Fruit fly (Drosophila melanogaster) whole organism, prepupa: ENCODE data around the gene Trm7-32.

Experiments
- Blimp-1 ChIP-seq: fragments of 200-800 bp; sonication (Bioruptor generic); optimal IDR thresholded peaks from 3 replicates; lab custom pipeline; 2017; ENCODE audit warnings: missing biosample characterization, missing genetic modification characterization, mild to moderate bottlenecking, moderate library complexity, missing genetic modification reagents
- CG10631 ChIP-seq: fragments of 200-800 bp; sonication (Bioruptor generic); optimal IDR thresholded peaks from 2 replicates; lab custom pipeline; 2016; ENCODE audit warnings: missing biosample characterization, missing genetic modification characterization
- CG10669 ChIP-seq: fragments of 200-800 bp; sonication (Bioruptor generic); optimal IDR thresholded peaks from 3 replicates; lab custom pipeline; 2018; ENCODE audit warnings: missing biosample characterization, mild to moderate bottlenecking, missing genetic modification characterization, moderate library complexity
- CG11294 ChIP-seq: fragments of 200-800 bp; sonication (Bioruptor generic); IDR thresholded peaks from 2 replicates; pipeline ENCODE4 v1.3.6; 2022; ENCODE audit warnings: missing biosample characterization, missing genetic modification characterization
- CG15336 ChIP-seq: fragments of 200-800 bp; sonication (Bioruptor generic); IDR thresholded peaks from 2 replicates; pipeline ENCODE4 v1.3.6; 2022; ENCODE audit warnings: missing biosample characterization, missing genetic modification characterization
- CG1621 ChIP-seq: fragments of 200-800 bp; sonication (Bioruptor generic); optimal IDR thresholded peaks from 3 replicates; lab custom pipeline; 2018; ENCODE audit warnings: missing biosample characterization, mild to moderate bottlenecking, missing genetic modification characterization
- CG16779 ChIP-seq: fragments of 200-800 bp; sonication (Bioruptor generic); optimal IDR thresholded peaks from 3 replicates; lab custom pipeline; 2017; ENCODE audit warnings: missing biosample characterization, mild to moderate bottlenecking, missing genetic modification characterization
- CG3032 ChIP-seq: fragments of 200-800 bp; optimal IDR thresholded peaks from 2 replicates; lab custom pipeline; 2019; ENCODE audit warnings: missing biosample characterization, mild to moderate bottlenecking, missing genetic modification characterization, moderate library complexity
- CG31627 ChIP-seq: fragments of 200-800 bp; sonication (Bioruptor generic); optimal IDR thresholded peaks from 3 replicates; lab custom pipeline; 2016; ENCODE audit warnings: missing biosample characterization, missing genetic modification characterization
- CG32006 ChIP-seq: fragments of 200-800 bp; sonication (Bioruptor generic); optimal IDR thresholded peaks from 3 replicates; lab custom pipeline; 2017; ENCODE audit warnings: missing biosample characterization, mild to moderate bottlenecking, missing genetic modification characterization
- CG3919 ChIP-seq: fragments of 200-800 bp; sonication (Bioruptor generic); optimal IDR thresholded peaks from 3 replicates; lab custom pipeline; 2016; ENCODE audit warnings: missing biosample characterization, missing genetic modification characterization
- CG6163 ChIP-seq: fragments of 200-800 bp; sonication (Bioruptor generic); IDR thresholded peaks from 3 replicates; pipeline ENCODE4 v1.3.6; 2022; ENCODE audit warnings: missing biosample characterization, missing genetic modification characterization
- CG6792 ChIP-seq: fragments of 200-800 bp; sonication (Bioruptor generic); optimal IDR thresholded peaks from 3 replicates; lab custom pipeline; 2016; ENCODE audit warnings: missing biosample characterization, missing genetic modification characterization
- CG6808 ChIP-seq: fragments of 200-800 bp; sonication (Bioruptor generic); optimal IDR thresholded peaks from 3 replicates; lab custom pipeline; 2017; ENCODE audit warnings: missing biosample characterization, missing genetic modification characterization, mild to moderate bottlenecking, moderate library complexity, missing genetic modification reagents
- CG8319 ChIP-seq: fragments of 200-800 bp; sonication (Bioruptor generic); optimal IDR thresholded peaks from 3 replicates; lab custom pipeline; 2016; ENCODE audit warnings: missing biosample characterization, missing genetic modification characterization
- CG8632 ChIP-seq: fragments of 200-800 bp; sonication (Bioruptor generic); optimal IDR thresholded peaks from 3 replicates; lab custom pipeline; 2016; ENCODE audit warnings: missing biosample characterization, missing genetic modification characterization
- CG9139 ChIP-seq: fragments of 200-800 bp; sonication (Bioruptor generic); optimal IDR thresholded peaks from 3 replicates; lab custom pipeline; 2017; ENCODE audit warnings: missing biosample characterization, mild to moderate bottlenecking, missing genetic modification characterization
- Ets96B ChIP-seq: fragments of 200-800 bp; optimal IDR thresholded peaks from 2 replicates; lab custom pipeline; 2019; ENCODE audit warnings: missing biosample characterization, mild to moderate bottlenecking, missing genetic modification characterization, moderate library complexity
- Gug ChIP-seq: fragments of 200-800 bp; sonication (Bioruptor generic); IDR thresholded peaks from 2 replicates; pipeline ENCODE4 v1.3.6; 2022; ENCODE audit warnings: missing biosample characterization, missing genetic modification characterization
- Hr39 ChIP-seq: fragments of 200-800 bp; sonication (Bioruptor generic); optimal IDR thresholded peaks from 2 replicates; lab custom pipeline; 2016; ENCODE audit warnings: missing biosample characterization, missing genetic modification characterization
- Hr4 ChIP-seq: fragments of 200-800 bp; sonication (Bioruptor generic); optimal IDR thresholded peaks from 3 replicates; lab custom pipeline; 2016; ENCODE audit warnings: missing biosample characterization, missing genetic modification characterization
- Lpt ChIP-seq: fragments of 200-800 bp; sonication (Bioruptor generic); optimal IDR thresholded peaks from 3 replicates; lab custom pipeline; 2016; ENCODE audit warnings: missing biosample characterization, missing genetic modification characterization
- Met ChIP-seq: fragments of 200-800 bp; sonication (Bioruptor generic); optimal IDR thresholded peaks from 3 replicates; lab custom pipeline; 2016; ENCODE audit warnings: missing biosample characterization, missing genetic modification characterization
- OdsH ChIP-seq: fragments of 200-800 bp; sonication (Bioruptor generic); optimal IDR thresholded peaks from 3 replicates; lab custom pipeline; 2016; ENCODE audit warnings: missing biosample characterization, missing genetic modification characterization
- Sox102F ChIP-seq: fragments of 200-800 bp; sonication (Bioruptor generic); optimal IDR thresholded peaks from 2 replicates; lab custom pipeline; 2016; ENCODE audit warnings: missing biosample characterization, mild to moderate bottlenecking, missing genetic modification characterization
- Sox14 ChIP-seq: fragments of 200-800 bp; sonication (Bioruptor generic); optimal IDR thresholded peaks from 3 replicates; lab custom pipeline; 2016; ENCODE audit warnings: missing biosample characterization, missing genetic modification characterization
- Sox15 ChIP-seq: fragments of 200-800 bp; sonication (Bioruptor generic); optimal IDR thresholded peaks from 3 replicates; lab custom pipeline; 2016; ENCODE audit warnings: missing biosample characterization, missing genetic modification characterization
- achi ChIP-seq: fragments of 200-800 bp; sonication (Bioruptor generic); optimal IDR thresholded peaks from 3 replicates; lab custom pipeline; 2016; ENCODE audit warnings: missing biosample characterization, missing genetic modification characterization
- cyc ChIP-seq: fragments of 200-800 bp; sonication (Bioruptor generic); optimal IDR thresholded peaks from 3 replicates; lab custom pipeline; 2016; ENCODE audit warnings: missing biosample characterization, missing genetic modification characterization
- dac ChIP-seq: fragments of 200-800 bp; sonication (Bioruptor generic); optimal IDR thresholded peaks from 2 replicates; lab custom pipeline; 2017; ENCODE audit warnings: missing biosample characterization, mild to moderate bottlenecking, missing genetic modification characterization
- eg ChIP-seq: fragments of 200-800 bp; sonication (Bioruptor generic); IDR thresholded peaks from 3 replicates; pipeline ENCODE4 v1.3.6; 2022; ENCODE audit warnings: missing biosample characterization, missing genetic modification characterization
- esn ChIP-seq: fragments of 200-800 bp; sonication (Bioruptor generic); optimal IDR thresholded peaks from 2 replicates; lab custom pipeline; 2016; ENCODE audit warnings: missing biosample characterization, mild to moderate bottlenecking, missing genetic modification characterization, moderate library complexity
- fd59A ChIP-seq: fragments of 200-800 bp; sonication (Bioruptor generic); optimal IDR thresholded peaks from 2 replicates; lab custom pipeline; 2017; ENCODE audit warnings: missing biosample characterization, mild to moderate bottlenecking, missing genetic modification characterization, missing genetic modification reagents
- fd85E ChIP-seq: fragments of 200-800 bp; sonication (Bioruptor generic); optimal IDR thresholded peaks from 3 replicates; lab custom pipeline; 2016; ENCODE audit warnings: missing biosample characterization, missing genetic modification characterization
- fkh ChIP-seq: fragments of 200-800 bp; sonication (Bioruptor generic); optimal IDR thresholded peaks from 3 replicates; lab custom pipeline; 2017; ENCODE audit warnings: missing biosample characterization, mild to moderate bottlenecking, missing genetic modification characterization, moderate library complexity
- lz ChIP-seq: fragments of 200-800 bp; sonication (Bioruptor generic); optimal IDR thresholded peaks from 3 replicates; lab custom pipeline; 2016; ENCODE audit warnings: missing biosample characterization, missing genetic modification characterization
- salr ChIP-seq, 2 experiments: fragments of 200-800 bp; sonication (Bioruptor generic); optimal IDR thresholded peaks; 3 replicates each; lab custom pipeline; 2016 to 2018; ENCODE audit warnings: missing biosample characterization in 2 of 2, missing genetic modification characterization in 2 of 2, mild to moderate bottlenecking in 1 of 2
- spab ChIP-seq: fragments of 200-800 bp; sonication (Bioruptor generic); optimal IDR thresholded peaks from 2 replicates; lab custom pipeline; 2017; ENCODE audit warnings: missing biosample characterization, mild to moderate bottlenecking, missing genetic modification characterization, missing genetic modification reagents
- ss ChIP-seq, 2 experiments: fragments of 200-800 bp; sonication (Bioruptor generic); optimal IDR thresholded peaks; 2 replicates in 1 of 2; 3 replicates in 1 of 2; lab custom pipeline; 2017 to 2018; ENCODE audit warnings: mild to moderate bottlenecking in 2 of 2, missing biosample characterization in 2 of 2, missing genetic modification characterization in 2 of 2, moderate library complexity in 1 of 2
- svp ChIP-seq: fragments of 200-800 bp; sonication (Bioruptor generic); peaks from one replicate; lab custom pipeline; 2016; ENCODE audit warnings: missing biosample characterization, missing genetic modification characterization
- topi ChIP-seq: fragments of 200-800 bp; sonication (Bioruptor generic); optimal IDR thresholded peaks from 3 replicates; lab custom pipeline; 2016; ENCODE audit warnings: missing biosample characterization, missing genetic modification characterization
- vri ChIP-seq: fragments of 200-800 bp; sonication (Bioruptor generic); optimal IDR thresholded peaks from 3 replicates; lab custom pipeline; 2016; ENCODE audit warnings: missing biosample characterization, mild to moderate bottlenecking, missing genetic modification characterization

Gene Trm7-32

DNA sequence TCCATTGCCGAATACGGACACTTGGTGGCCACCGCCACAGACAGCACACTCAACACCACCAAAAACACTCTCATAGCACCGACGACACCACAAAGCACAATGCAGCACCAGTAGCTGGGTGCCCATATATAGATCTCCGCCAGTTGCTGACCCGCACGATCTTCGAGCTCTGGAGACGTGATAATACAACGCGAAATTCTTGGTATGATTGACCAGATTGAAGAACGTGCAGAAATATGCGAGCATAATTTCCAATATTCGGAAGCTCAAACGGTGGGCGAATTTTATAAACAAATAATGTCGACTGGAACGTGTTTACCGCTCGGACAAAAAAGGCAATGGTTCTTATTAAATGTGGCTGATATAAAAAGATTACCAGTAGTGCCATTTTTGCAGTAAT lies 4.5 kb upstream of the Trm7-32 start, which contains the start of gene CG4009:
TSS of gene CG4009 (minus strand) at position 101 of the 400 bp plus-strand sequence.
- TF ChIP-seq CG3919 (GFP tag; lab: Kevin White, UChicago) (no peak), Hr39 (GFP tag; lab: Kevin White, UChicago) (no peak), salr (GFP tag; optimal IDR thresholded peaks at IDR 0.05; lab: Kevin White, UChicago) (no peak)

dm6 chr3R:17042838-17043569 lies 2.5 kb downstream of the Trm7-32 start, which contains the start of the genes bdwf and Patr-1:
bdwf (minus strand) TSS chr3R:17043136.
Patr-1 (plus strand) TSS chr3R:17043564.
- TF ChIP-seq CG1621 (tag; lab: Kevin White, UChicago) (no peak), CG16779 (tag; lab: Kevin White, UChicago) (no peak), cyc (peak; percentile 28), CG31627 (peak; percentile 8), Blimp-1 (GFP tag; lab: Kevin White, UChicago) (no peak), Sox14 (GFP tag; lab: Kevin White, UChicago) (peak; percentile 29), CG11294 (GFP tag; lab: Robert Waterston, UW) (no peak), achi (GFP tag; lab: Kevin White, UChicago) (peak; percentile 99), fd85E (GFP tag; lab: Kevin White, UChicago) (no peak), lz (GFP tag; lab: Kevin White, UChicago) (no peak), dac (GFP tag; lab: Kevin White, UChicago) (no peak), CG10631 (GFP tag; lab: Kevin White, UChicago) (peak; percentile 54), CG8632 (GFP tag; lab: Kevin White, UChicago) (no peak), CG8319 (GFP tag; lab: Kevin White, UChicago) (peak; percentile 9), Lpt (no peak), CG6163 (GFP tag; lab: Robert Waterston, UW) (no peak), esn (GFP tag; lab: Kevin White, UChicago) (peak; percentile 58), CG9139 (GFP tag; lab: Kevin White, UChicago) (no peak), eg (GFP tag; lab: Robert Waterston, UW) (no peak), spab (GFP tag; lab: Kevin White, UChicago) (no peak), Met (GFP tag; lab: Kevin White, UChicago) (no peak), CG6808 (GFP tag; lab: Kevin White, UChicago) (no peak), CG15336 (GFP tag; lab: Robert Waterston, UW) (no peak), CG32006 (GFP tag; lab: Kevin White, UChicago) (no peak), Sox15 (GFP tag; lab: Kevin White, UChicago) (no peak), Gug (GFP tag; lab: Robert Waterston, UW) (no peak), Hr39 (GFP tag; lab: Kevin White, UChicago) (no peak), Ets96B (tag; lab: Kevin White, UChicago) (no peak), CG3032 (peak; percentile 24), fd59A (GFP tag; lab: Kevin White, UChicago) (no peak), Hr4 (GFP tag; lab: Kevin White, UChicago) (no peak), OdsH (GFP tag; lab: Kevin White, UChicago) (no peak), Sox102F (GFP tag; lab: Kevin White, UChicago) (no peak), CG3919 (GFP tag; lab: Kevin White, UChicago) (no peak)

DNA sequence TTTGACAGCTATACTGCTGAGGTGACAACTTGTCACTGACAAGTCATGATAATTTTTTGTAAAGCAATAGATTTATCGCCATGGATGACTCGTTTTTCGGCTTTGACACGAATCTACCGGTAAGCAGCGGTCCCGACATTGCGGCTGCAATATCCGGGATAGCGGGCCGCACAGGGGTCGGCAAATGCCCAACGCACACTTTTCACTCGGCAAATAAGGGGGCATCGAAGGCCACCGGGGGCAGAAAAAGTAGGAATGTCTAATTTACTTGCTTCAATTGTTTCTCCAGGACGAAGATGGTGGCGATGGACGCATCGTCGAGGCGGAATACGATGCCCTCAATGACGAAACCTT lies 3.1 kb downstream of the Trm7-32 start:
- no peak for TF ChIP-seq Gug (GFP tag; lab: Robert Waterston, UW)
- TF ChIP-seq eg (GFP tag; lab: Robert Waterston, UW): no peak
- no peak for TF ChIP-seq svp (GFP tag; lab: Kevin White, UChicago)
- no peak for TF ChIP-seq cyc
- TF ChIP-seq lz (GFP tag; lab: Kevin White, UChicago): no peak
- TF ChIP-seq salr (GFP tag; optimal IDR thresholded peaks at IDR 0.05; lab: Kevin White, UChicago): no peak
- no peak for TF ChIP-seq CG11294 (GFP tag; lab: Robert Waterston, UW)
- TF ChIP-seq Met (GFP tag; lab: Kevin White, UChicago): no peak
- no peak for TF ChIP-seq CG32006 (GFP tag; lab: Kevin White, UChicago)
- no peak for TF ChIP-seq CG31627
- TF ChIP-seq ss (GFP tag; optimal IDR thresholded peaks at IDR 0.05; lab: Kevin White, UChicago): no peak
- TF ChIP-seq vri (GFP tag; lab: Kevin White, UChicago): no peak
- no peak for TF ChIP-seq Ets96B (tag; lab: Kevin White, UChicago)
- no peak for TF ChIP-seq CG10631 (GFP tag; lab: Kevin White, UChicago)
- TF ChIP-seq Sox102F (GFP tag; lab: Kevin White, UChicago): no peak
- no peak for TF ChIP-seq CG9139 (GFP tag; lab: Kevin White, UChicago)
- no peak for TF ChIP-seq topi (GFP tag; lab: Kevin White, UChicago)
- no peak for TF ChIP-seq fkh (GFP tag; lab: Kevin White, UChicago)
- TF ChIP-seq CG10669 (GFP tag; lab: Kevin White, UChicago): no peak
- no peak for TF ChIP-seq CG6792
